Fruit fly (Drosophila melanogaster) whole organism, embryonic: Measurements from ENCODE around the gene CG43389.

ENCODE experiments used
- B-H2 ChIP-seq: fragments of 200-800 bp; sonication (Bioruptor generic); optimal IDR thresholded peaks from 2 replicates; lab custom pipeline; 2018; ENCODE audit warnings: missing biosample characterization, mild to moderate bottlenecking, missing genetic modification characterization
- Blimp-1 ChIP-seq: fragments of 200-800 bp; sonication (Bioruptor generic); optimal IDR thresholded peaks from 3 replicates; lab custom pipeline; 2018; ENCODE audit warnings: missing biosample characterization, missing genetic modification characterization, mild to moderate bottlenecking, moderate library complexity, missing genetic modification reagents
- CG10209 ChIP-seq: fragments of 200-800 bp; sonication (Bioruptor generic); optimal IDR thresholded peaks from 3 replicates; lab custom pipeline; 2017; ENCODE audit warnings: missing biosample characterization, mild to moderate bottlenecking, missing genetic modification characterization, missing genetic modification reagents
- CG11085 ChIP-seq: fragments of 200-800 bp; sonication (Bioruptor generic); IDR thresholded peaks from 2 replicates; pipeline ENCODE4 v1.3.6; 2022; ENCODE audit warnings: missing biosample characterization, missing genetic modification characterization
- CG11456 ChIP-seq: fragments of 200-800 bp; sonication (Bioruptor generic); IDR thresholded peaks from 3 replicates; pipeline ENCODE4 v1.3.6; 2022; ENCODE audit warnings: missing biosample characterization, missing genetic modification characterization
- CG12071 ChIP-seq: fragments of 200-800 bp; sonication (Bioruptor generic); optimal IDR thresholded peaks from 3 replicates; lab custom pipeline; 2018; ENCODE audit warnings: missing biosample characterization, mild to moderate bottlenecking, missing genetic modification characterization
- CG14050 ChIP-seq: fragments of 200-800 bp; sonication (Bioruptor generic); IDR thresholded peaks from 3 replicates; pipeline ENCODE4 v1.3.6; 2022; ENCODE audit warnings: missing biosample characterization, missing genetic modification characterization
- CG15696 ChIP-seq: fragments of 200-800 bp; sonication (Bioruptor generic); optimal IDR thresholded peaks from 2 replicates; lab custom pipeline; 2019; ENCODE audit warnings: missing biosample characterization, mild to moderate bottlenecking, missing genetic modification characterization, moderate library complexity
- CG16813 ChIP-seq: fragments of 200-800 bp; sonication (Bioruptor generic); IDR thresholded peaks from 3 replicates; pipeline ENCODE4 v1.3.6; 2022; ENCODE audit warnings: missing biosample characterization, missing genetic modification characterization; ENCODE audit not compliant: partially characterized antibody
- CG17359 ChIP-seq: fragments of 200-800 bp; sonication (Bioruptor generic); optimal IDR thresholded peaks from 3 replicates; lab custom pipeline; 2018; ENCODE audit warnings: missing biosample characterization, mild to moderate bottlenecking, missing genetic modification characterization, moderate library complexity
- CG2120 ChIP-seq: fragments of 200-800 bp; sonication (Bioruptor generic); optimal IDR thresholded peaks from 3 replicates; lab custom pipeline; 2016; ENCODE audit warnings: missing biosample characterization, missing genetic modification characterization
- CG2199 ChIP-seq: fragments of 200-800 bp; sonication (Bioruptor generic); IDR thresholded peaks from 3 replicates; pipeline ENCODE4 v1.3.6; 2022; ENCODE audit warnings: missing biosample characterization, missing genetic modification characterization
- CG3065 ChIP-seq: fragments of 200-800 bp; sonication (Bioruptor generic); optimal IDR thresholded peaks from 2 replicates; lab custom pipeline; 2016; ENCODE audit warnings: missing biosample characterization, missing genetic modification characterization
- CG3163 ChIP-seq: fragments of 200-800 bp; sonication (Bioruptor generic); optimal IDR thresholded peaks from 3 replicates; lab custom pipeline; 2016; ENCODE audit warnings: missing biosample characterization, missing genetic modification characterization
- CG4282 ChIP-seq: fragments of 200-800 bp; sonication (Bioruptor generic); optimal IDR thresholded peaks from 2 replicates; lab custom pipeline; 2016; ENCODE audit warnings: missing biosample characterization, missing genetic modification characterization
- CG4707 ChIP-seq: fragments of 200-800 bp; sonication (Bioruptor generic); optimal IDR thresholded peaks from 2 replicates; lab custom pipeline; 2018; ENCODE audit warnings: missing biosample characterization, mild to moderate bottlenecking, missing genetic modification characterization, moderate library complexity
- CG4854 ChIP-seq: fragments of 200-800 bp; sonication (Bioruptor generic); optimal IDR thresholded peaks from 2 replicates; lab custom pipeline; 2016; ENCODE audit warnings: missing biosample characterization, missing genetic modification characterization, inconsistent platforms
- CG6654 ChIP-seq: fragments of 200-800 bp; sonication (Bioruptor generic); optimal IDR thresholded peaks from 2 replicates; lab custom pipeline; 2017; ENCODE audit warnings: missing biosample characterization, mild to moderate bottlenecking, missing genetic modification characterization
- CG6765 ChIP-seq: fragments of 200-800 bp; sonication (Bioruptor generic); optimal IDR thresholded peaks from 3 replicates; lab custom pipeline; 2017; ENCODE audit warnings: missing biosample characterization, mild to moderate bottlenecking, missing genetic modification characterization
- CG7839 ChIP-seq: fragments of 200-800 bp; sonication (Bioruptor generic); optimal IDR thresholded peaks from 3 replicates; lab custom pipeline; 2018; ENCODE audit warnings: missing biosample characterization, mild to moderate bottlenecking, missing genetic modification characterization, moderate library complexity
- E2f1 ChIP-seq: fragments of 200-800 bp; sonication (Bioruptor generic); IDR thresholded peaks from 2 replicates; pipeline ENCODE4 v1.3.6; 2022; ENCODE audit warnings: missing biosample characterization, missing genetic modification characterization
- Fer2 ChIP-seq: fragments of 200-800 bp; sonication (Bioruptor generic); optimal IDR thresholded peaks from 2 replicates; lab custom pipeline; 2018; ENCODE audit warnings: missing biosample characterization, mild to moderate bottlenecking, missing genetic modification characterization, moderate library complexity
- MTF-1 ChIP-seq: fragments of 200-800 bp; sonication (Bioruptor generic); optimal IDR thresholded peaks from 2 replicates; lab custom pipeline; 2018; ENCODE audit warnings: missing biosample characterization, mild to moderate bottlenecking, missing genetic modification characterization, borderline replicate concordance
- Med ChIP-seq: fragments of 200-800 bp; sonication (Bioruptor generic); peaks from one replicate; lab custom pipeline; 2016; ENCODE audit warnings: missing biosample characterization, missing genetic modification characterization, mild to moderate bottlenecking, inconsistent platforms, moderate library complexity
- Optix ChIP-seq: fragments of 200-800 bp; sonication (Bioruptor generic); IDR thresholded peaks from 3 replicates; pipeline ENCODE4 v1.3.6; 2022; ENCODE audit warnings: missing biosample characterization, missing genetic modification characterization
- Ptx1 ChIP-seq: fragments of 200-800 bp; sonication (Bioruptor generic); IDR thresholded peaks from 2 replicates; pipeline ENCODE4 v1.3.6; 2022; ENCODE audit warnings: missing biosample characterization, missing genetic modification characterization
- Six4 ChIP-seq: fragments of 200-800 bp; sonication (Bioruptor generic); optimal IDR thresholded peaks from 2 replicates; lab custom pipeline; 2016; ENCODE audit warnings: missing biosample characterization, missing genetic modification characterization
- Sry-β ChIP-seq: fragments of 200-800 bp; sonication (Bioruptor generic); optimal IDR thresholded peaks from 2 replicates; lab custom pipeline; 2018; ENCODE audit warnings: missing biosample characterization, mild to moderate bottlenecking, missing genetic modification characterization, moderate library complexity
- TFAM ChIP-seq: fragments of 200-800 bp; sonication (Bioruptor generic); optimal IDR thresholded peaks from 2 replicates; lab custom pipeline; 2017; ENCODE audit warnings: missing biosample characterization, missing genetic modification characterization, inconsistent platforms
- al ChIP-seq: fragments of 200-800 bp; sonication (Bioruptor generic); IDR thresholded peaks from 2 replicates; pipeline ENCODE4 v1.3.6; 2022; ENCODE audit warnings: missing biosample characterization, missing genetic modification characterization
- ase ChIP-seq: fragments of 200-800 bp; sonication (Bioruptor generic); IDR thresholded peaks from 3 replicates; pipeline ENCODE4 v1.3.6; 2022; ENCODE audit warnings: missing biosample characterization, missing genetic modification characterization
- bcd ChIP-seq: fragments of 200-800 bp; sonication (Bioruptor generic); optimal IDR thresholded peaks from 2 replicates; lab custom pipeline; 2017; ENCODE audit warnings: missing biosample characterization, mild to moderate bottlenecking, missing genetic modification characterization
- chm ChIP-seq: fragments of 200-800 bp; sonication (Bioruptor generic); IDR thresholded peaks from 2 replicates; pipeline ENCODE4 v1.3.6; 2022; ENCODE audit warnings: missing biosample characterization, missing genetic modification characterization
- da ChIP-seq: fragments of 200-800 bp; sonication (Bioruptor generic); optimal IDR thresholded peaks from 2 replicates; lab custom pipeline; 2016; ENCODE audit warnings: missing biosample characterization, missing genetic modification characterization
- dpn ChIP-seq, 2 experiments: fragments of 200-800 bp; sonication (Bioruptor generic); optimal IDR thresholded peaks; 3 replicates each; lab custom pipeline; 2016; ENCODE audit warnings: missing biosample characterization in 2 of 2, missing genetic modification characterization in 2 of 2
- ftz-f1 ChIP-seq: fragments of 200-800 bp; sonication (Bioruptor generic); optimal IDR thresholded peaks from 2 replicates; lab custom pipeline; 2016; ENCODE audit warnings: missing biosample characterization, missing genetic modification characterization
- grau ChIP-seq: fragments of 200-800 bp; optimal IDR thresholded peaks from 3 replicates; lab custom pipeline; 2019; ENCODE audit warnings: missing biosample characterization, mild to moderate bottlenecking, missing genetic modification characterization, moderate library complexity
- jing ChIP-seq: fragments of 200-800 bp; sonication (Bioruptor generic); optimal IDR thresholded peaks from 2 replicates; lab custom pipeline; 2018; ENCODE audit warnings: missing biosample characterization, mild to moderate bottlenecking, missing genetic modification characterization
- lilli ChIP-seq: fragments of 200-800 bp; sonication (Bioruptor generic); optimal IDR thresholded peaks from 3 replicates; lab custom pipeline; 2016; ENCODE audit warnings: missing biosample characterization, missing genetic modification characterization
- nerfin-2 ChIP-seq: fragments of 200-800 bp; sonication (Bioruptor generic); IDR thresholded peaks from 2 replicates; pipeline ENCODE4 v1.3.6; 2022; ENCODE audit warnings: missing biosample characterization, missing genetic modification characterization; ENCODE audit not compliant: partially characterized antibody
- pita ChIP-seq: fragments of 200-800 bp; sonication (Bioruptor generic); optimal IDR thresholded peaks from 2 replicates; lab custom pipeline; 2017; ENCODE audit warnings: missing biosample characterization, mild to moderate bottlenecking, missing genetic modification characterization
- repo ChIP-seq: fragments of 200-800 bp; sonication (Bioruptor generic); optimal IDR thresholded peaks from 2 replicates; lab custom pipeline; 2016; ENCODE audit warnings: missing biosample characterization, missing genetic modification characterization
- rib ChIP-seq: fragments of 200-800 bp; sonication (Bioruptor generic); IDR thresholded peaks from 2 replicates; pipeline ENCODE4 v1.3.6; 2022; ENCODE audit warnings: missing biosample characterization, missing genetic modification characterization
- sug ChIP-seq: fragments of 200-800 bp; optimal IDR thresholded peaks from 2 replicates; lab custom pipeline; 2019; ENCODE audit warnings: missing biosample characterization, mild to moderate bottlenecking, missing genetic modification characterization, moderate library complexity
- tgo ChIP-seq: fragments of 200-800 bp; sonication (Bioruptor generic); IDR thresholded peaks from 3 replicates; pipeline ENCODE4 v1.3.6; 2022; ENCODE audit warnings: missing biosample characterization, missing genetic modification characterization
- tio ChIP-seq: fragments of 200-800 bp; sonication (Bioruptor generic); optimal IDR thresholded peaks from 2 replicates; lab custom pipeline; 2017; ENCODE audit warnings: missing biosample characterization, missing genetic modification characterization, inconsistent platforms
- tup ChIP-seq: fragments of 200-800 bp; sonication (Bioruptor generic); optimal IDR thresholded peaks from 2 replicates; lab custom pipeline; 2016; ENCODE audit warnings: missing biosample characterization, mild to moderate bottlenecking, missing genetic modification characterization, moderate library complexity
- unc-4 ChIP-seq: fragments of 200-800 bp; sonication (Bioruptor generic); IDR thresholded peaks from 2 replicates; pipeline ENCODE4 v1.3.6; 2022; ENCODE audit warnings: missing biosample characterization, missing genetic modification characterization; ENCODE audit not compliant: partially characterized antibody

The CG43389 gene

dm6 chr3L:3236319-3236718 is 11.5 kb upstream of the CG43389 start (continued):
- TF ChIP-seq jing (GFP tag; lab: Kevin White, UChicago) = no peak
- peak; percentile 31 for TF ChIP-seq B-H2 (GFP tag; lab: Kevin White, UChicago)
- TF ChIP-seq CG3163 (GFP tag; lab: Kevin White, UChicago) = no peak
- TF ChIP-seq da (GFP tag; lab: Kevin White, UChicago) = no peak
- peak; percentile 91 for TF ChIP-seq sug (tag; lab: Kevin White, UChicago)
- no peak for TF ChIP-seq TFAM (GFP tag; lab: Kevin White, UChicago)
- no peak for TF ChIP-seq Blimp-1 (GFP tag; lab: Kevin White, UChicago)
- no peak for TF ChIP-seq MTF-1 (GFP tag; lab: Kevin White, UChicago)
- peak; percentile 20 for TF ChIP-seq Med (GFP tag; lab: Kevin White, UChicago)
- TF ChIP-seq nerfin-2 (GFP tag; lab: Robert Waterston, UW) = no peak
- peak; percentile 64; the same call in 1 of the 3 replicates for TF ChIP-seq CG2199

- TF ChIP-seq CG4854 (GFP tag; lab: Kevin White, UChicago) (peak; percentile 42), al (GFP tag; lab: Robert Waterston, UW) (no peak), tgo (GFP tag; lab: Robert Waterston, UW) (no peak), CG16813 (GFP tag; lab: Robert Waterston, UW) (peak; percentile 60; the same call in 2 of the 3 replicates), pita (GFP tag; lab: Kevin White, UChicago) (peak; percentile 66), Sry-β (GFP tag; lab: Kevin White, UChicago) (no peak), CG7839 (tag; lab: Kevin White, UChicago) (no peak), CG3065 (GFP tag; lab: Kevin White, UChicago) (no peak), CG17359 (tag; lab: Kevin White, UChicago) (peak; percentile 21), tup (GFP tag; lab: Kevin White, UChicago) (no peak), ase (no peak), chm (GFP tag; lab: Robert Waterston, UW) (no peak), CG11085 (GFP tag; lab: Robert Waterston, UW) (no peak), CG15696 (tag; lab: Kevin White, UChicago) (no peak), tio (GFP tag; lab: Kevin White, UChicago) (no peak), repo (GFP tag; lab: Kevin White, UChicago) (peak; percentile 32), bcd (GFP tag; lab: Kevin White, UChicago) (no peak), rib (GFP tag; lab: Robert Waterston, UW) (no peak), dpn (GFP tag; optimal IDR thresholded peaks at IDR 0.05; lab: Kevin White, UChicago) (peak; percentile 43 to 61), CG6654 (GFP tag; lab: Kevin White, UChicago) (no peak), Ptx1 (GFP tag; lab: Robert Waterston, UW) (no peak), CG6765 (GFP tag; lab: Kevin White, UChicago) (no peak), unc-4 (GFP tag; lab: Robert Waterston, UW) (peak; percentile 41; the same call in 1 of the 2 replicates), CG4707 (GFP tag; lab: Kevin White, UChicago) (no peak), CG11456 (GFP tag; lab: Robert Waterston, UW) (no peak), Six4 (GFP tag; lab: Kevin White, UChicago) (no peak), E2f1 (GFP tag; lab: Robert Waterston, UW) (0 out of 2 replicates have a peak, but pooled peaks have one; percentile 15), CG4282 (GFP tag; lab: Kevin White, UChicago) (peak; percentile 72), CG2120 (peak; percentile 76), grau (peak; percentile 25), CG10209 (GFP tag; lab: Kevin White, UChicago) (no peak), ftz-f1 (GFP tag; lab: Kevin White, UChicago) (peak; percentile 72), CG12071 (no peak), CG14050 (GFP tag; lab: Robert Waterston, UW) (no peak), lilli (GFP tag; lab: Kevin White, UChicago) (peak; percentile 62), Optix (GFP tag; lab: Robert Waterston, UW) (no peak), Fer2 (no peak)
Measured at dm6 chr3L:3239033-3239752, 8.6 kb upstream of the CG43389 start, which contains the start of gene CG17746. Gene CG17746 (minus strand): TSS chr3L:3239578.
